Fruit fly (Drosophila melanogaster) whole organism, embryonic: ENCODE results near the gene CG42811.

Experiments
- CG10267 ChIP-seq: fragments of 200-800 bp; sonication (Bioruptor generic); optimal IDR thresholded peaks from 2 replicates; lab custom pipeline; 2018; ENCODE audit warnings: missing biosample characterization, mild to moderate bottlenecking, missing genetic modification characterization, moderate library complexity
- CG10462 ChIP-seq: fragments of 200-800 bp; sonication (Bioruptor generic); optimal IDR thresholded peaks from 2 replicates; lab custom pipeline; 2016; ENCODE audit warnings: missing biosample characterization, missing genetic modification characterization
- CG12391 ChIP-seq: fragments of 200-800 bp; sonication (Bioruptor generic); optimal IDR thresholded peaks from 3 replicates; lab custom pipeline; 2018; ENCODE audit warnings: missing biosample characterization, mild to moderate bottlenecking, missing genetic modification characterization, moderate library complexity
- CG15073 ChIP-seq: fragments of 200-800 bp; sonication (Bioruptor generic); optimal IDR thresholded peaks from 2 replicates; lab custom pipeline; 2016; ENCODE audit warnings: missing biosample characterization, missing genetic modification characterization
- CG18011 ChIP-seq: fragments of 200-800 bp; sonication (Bioruptor generic); optimal IDR thresholded peaks from 2 replicates; lab custom pipeline; 2017; ENCODE audit warnings: missing biosample characterization, missing genetic modification characterization, mild to moderate bottlenecking, moderate library complexity, missing genotype
- CG18476 ChIP-seq: fragments of 200-800 bp; sonication (Bioruptor generic); optimal IDR thresholded peaks from 2 replicates; lab custom pipeline; 2016; ENCODE audit warnings: missing biosample characterization, mild to moderate bottlenecking, missing genetic modification characterization
- CG3065 ChIP-seq: fragments of 200-800 bp; sonication (Bioruptor generic); optimal IDR thresholded peaks from 2 replicates; lab custom pipeline; 2016; ENCODE audit warnings: missing biosample characterization, missing genetic modification characterization
- CG3838 ChIP-seq: fragments of 200-800 bp; sonication (Bioruptor generic); optimal IDR thresholded peaks from 3 replicates; lab custom pipeline; 2016; ENCODE audit warnings: missing biosample characterization, missing genetic modification characterization
- CG6175 ChIP-seq: fragments of 200-800 bp; sonication (Bioruptor generic); IDR thresholded peaks from 3 replicates; pipeline ENCODE4 v1.3.6; 2022; ENCODE audit warnings: missing biosample characterization, missing genetic modification characterization
- CG6683 ChIP-seq: fragments of 200-800 bp; sonication (Bioruptor generic); optimal IDR thresholded peaks from 2 replicates; lab custom pipeline; 2017; ENCODE audit warnings: missing biosample characterization, mild to moderate bottlenecking, missing genetic modification characterization, missing genetic modification reagents
- CG7745 ChIP-seq: fragments of 200-800 bp; sonication (Bioruptor generic); optimal IDR thresholded peaks from 2 replicates; lab custom pipeline; 2018; ENCODE audit warnings: missing biosample characterization, mild to moderate bottlenecking, missing genetic modification characterization, moderate library complexity
- CG8281 ChIP-seq: fragments of 200-800 bp; sonication (Bioruptor generic); optimal IDR thresholded peaks from 2 replicates; lab custom pipeline; 2018; ENCODE audit warnings: missing biosample characterization, mild to moderate bottlenecking, missing genetic modification characterization, moderate library complexity
- CHES-1-like ChIP-seq: fragments of 200-800 bp; sonication (Bioruptor generic); optimal IDR thresholded peaks from 2 replicates; lab custom pipeline; 2016; ENCODE audit warnings: missing biosample characterization, missing genetic modification characterization
- Camta ChIP-seq: fragments of 200-800 bp; sonication (Bioruptor generic); optimal IDR thresholded peaks from 2 replicates; lab custom pipeline; 2016; ENCODE audit warnings: missing biosample characterization, missing genetic modification characterization
- D19B ChIP-seq: fragments of 200-800 bp; sonication (Bioruptor generic); optimal IDR thresholded peaks from 2 replicates; lab custom pipeline; 2017; ENCODE audit warnings: missing biosample characterization, mild to moderate bottlenecking, missing genetic modification characterization
- Dfd ChIP-seq, 2 experiments: fragments of >200 bp; optimal IDR thresholded peaks; 2 replicates each; lab custom pipeline; 2017; ENCODE audit warnings: missing biosample characterization in 2 of 2, missing genetic modification characterization in 2 of 2
- Dp ChIP-seq: fragments of 200-800 bp; sonication (Bioruptor generic); optimal IDR thresholded peaks from 2 replicates; lab custom pipeline; 2018; ENCODE audit warnings: missing biosample characterization, mild to moderate bottlenecking, missing genetic modification characterization, moderate library complexity
- Eip74EF ChIP-seq, 2 experiments: fragments of 200-800 bp in 1 of 2; fragments of >200 bp in 1 of 2; sonication (Bioruptor generic) in 1 of 2; optimal IDR thresholded peaks; 2 replicates each; lab custom pipeline; 2017 to 2019; ENCODE audit warnings: missing biosample characterization in 2 of 2, missing genetic modification characterization in 2 of 2, mild to moderate bottlenecking in 1 of 2, moderate library complexity in 1 of 2
- Ets65A ChIP-seq: fragments of 200-800 bp; sonication (Bioruptor generic); peaks from one replicate; lab custom pipeline; 2016; ENCODE audit warnings: missing biosample characterization, missing genetic modification characterization
- H15 ChIP-seq: fragments of 200-800 bp; sonication (Bioruptor generic); IDR thresholded peaks from 3 replicates; pipeline ENCODE4 v1.3.6; 2022; ENCODE audit warnings: missing biosample characterization, missing genetic modification characterization
- HLHmδ ChIP-seq: fragments of 200-800 bp; sonication (Bioruptor generic); optimal IDR thresholded peaks from 2 replicates; lab custom pipeline; 2018; ENCODE audit warnings: missing biosample characterization, mild to moderate bottlenecking, missing genetic modification characterization, moderate library complexity
- Hey ChIP-seq: fragments of 200-800 bp; sonication (Bioruptor generic); optimal IDR thresholded peaks from 3 replicates; lab custom pipeline; 2018; ENCODE audit warnings: missing biosample characterization, mild to moderate bottlenecking, missing genetic modification characterization
- Jarid2 ChIP-seq: fragments of 200-800 bp; sonication (Bioruptor generic); optimal IDR thresholded peaks from 3 replicates; lab custom pipeline; 2017; ENCODE audit warnings: mild to moderate bottlenecking, missing biosample characterization, missing genetic modification reagents, missing genetic modification characterization
- Poxn ChIP-seq: fragments of 200-800 bp; sonication (Bioruptor generic); IDR thresholded peaks from 2 replicates; pipeline ENCODE4 v1.3.6; 2022; ENCODE audit warnings: missing biosample characterization, missing genetic modification characterization
- Scr ChIP-seq: fragments of 200-800 bp; sonication (Bioruptor generic); IDR thresholded peaks from 2 replicates; pipeline ENCODE4 v1.3.6; 2022; ENCODE audit warnings: missing biosample characterization, missing genetic modification characterization; ENCODE audit not compliant: partially characterized antibody
- Side ChIP-seq: fragments of 200-800 bp; sonication (Bioruptor generic); optimal IDR thresholded peaks from 2 replicates; lab custom pipeline; 2016; ENCODE audit warnings: missing biosample characterization, missing genetic modification characterization
- abd-A ChIP-seq: fragments of 200-800 bp; sonication (Bioruptor generic); optimal IDR thresholded peaks from 3 replicates; lab custom pipeline; 2019; ENCODE audit warnings: missing biosample characterization, mild to moderate bottlenecking, missing genetic modification characterization, moderate library complexity
- aop ChIP-seq: fragments of 200-800 bp; sonication (Bioruptor generic); IDR thresholded peaks from 2 replicates; pipeline ENCODE4 v1.3.6; 2022; ENCODE audit warnings: missing biosample characterization, missing genetic modification characterization
- bigmax ChIP-seq: fragments of 200-800 bp; sonication (Bioruptor generic); optimal IDR thresholded peaks from 2 replicates; lab custom pipeline; 2018; ENCODE audit warnings: missing biosample characterization, mild to moderate bottlenecking, missing genetic modification characterization
- chm ChIP-seq: fragments of 200-800 bp; sonication (Bioruptor generic); IDR thresholded peaks from 2 replicates; pipeline ENCODE4 v1.3.6; 2022; ENCODE audit warnings: missing biosample characterization, missing genetic modification characterization
- ci ChIP-seq: fragments of 200-800 bp; sonication (Bioruptor generic); IDR thresholded peaks from 3 replicates; pipeline ENCODE4 v1.3.6; 2022; ENCODE audit warnings: missing biosample characterization, missing genetic modification characterization
- corto ChIP-seq: fragments of 200-800 bp; sonication (Bioruptor generic); optimal IDR thresholded peaks from 2 replicates; lab custom pipeline; 2016; ENCODE audit warnings: missing biosample characterization, mild to moderate bottlenecking, missing genetic modification characterization, moderate library complexity
- croc ChIP-seq: fragments of 200-800 bp; sonication (Bioruptor generic); conservative IDR thresholded peaks from 3 replicates; pipeline ENCODE4 v1.3.6; 2022; ENCODE audit warnings: missing biosample characterization, missing genetic modification characterization
- disco-r ChIP-seq: fragments of 200-800 bp; sonication (Bioruptor generic); optimal IDR thresholded peaks from 2 replicates; lab custom pipeline; 2016; ENCODE audit warnings: missing biosample characterization, missing genetic modification characterization
- emc ChIP-seq: fragments of 200-800 bp; sonication (Bioruptor generic); optimal IDR thresholded peaks from 2 replicates; lab custom pipeline; 2016; ENCODE audit warnings: missing biosample characterization, missing genetic modification characterization
- fd64A ChIP-seq: fragments of 200-800 bp; sonication (Bioruptor generic); optimal IDR thresholded peaks from 3 replicates; lab custom pipeline; 2018; ENCODE audit warnings: missing biosample characterization, mild to moderate bottlenecking, missing genetic modification characterization
- gce ChIP-seq: fragments of 200-800 bp; sonication (Bioruptor generic); IDR thresholded peaks from 3 replicates; pipeline ENCODE4 v1.3.6; 2022; ENCODE audit warnings: missing biosample characterization, missing genetic modification characterization
- hth ChIP-seq: fragments of >200 bp; optimal IDR thresholded peaks from 2 replicates; lab custom pipeline; 2017; ENCODE audit warnings: inconsistent platforms
- jing ChIP-seq: fragments of 200-800 bp; sonication (Bioruptor generic); optimal IDR thresholded peaks from 2 replicates; lab custom pipeline; 2018; ENCODE audit warnings: missing biosample characterization, mild to moderate bottlenecking, missing genetic modification characterization
- klu ChIP-seq: fragments of 200-800 bp; sonication (Bioruptor generic); IDR thresholded peaks from 2 replicates; pipeline ENCODE4 v1.3.6; 2022; ENCODE audit warnings: missing biosample characterization, missing genetic modification characterization
- lab ChIP-seq: fragments of 200-800 bp; sonication (Bioruptor generic); optimal IDR thresholded peaks from 3 replicates; lab custom pipeline; 2017; ENCODE audit warnings: missing biosample characterization, missing genetic modification characterization, mild to moderate bottlenecking, moderate library complexity, missing genetic modification reagents
- pho ChIP-seq: fragments of 200-800 bp; sonication (Bioruptor generic); optimal IDR thresholded peaks from 2 replicates; lab custom pipeline; 2016; ENCODE audit warnings: missing biosample characterization, missing genetic modification characterization
- psq ChIP-seq: fragments of 200-800 bp; sonication (Bioruptor generic); optimal IDR thresholded peaks from 2 replicates; lab custom pipeline; 2017; ENCODE audit warnings: missing biosample characterization, missing genetic modification characterization
- rib ChIP-seq: fragments of 200-800 bp; sonication (Bioruptor generic); IDR thresholded peaks from 2 replicates; pipeline ENCODE4 v1.3.6; 2022; ENCODE audit warnings: missing biosample characterization, missing genetic modification characterization
- sens ChIP-seq: fragments of 200-800 bp; sonication (Bioruptor generic); peaks from one replicate; lab custom pipeline; 2016; ENCODE audit warnings: missing biosample characterization, missing genetic modification characterization
- sima ChIP-seq: fragments of 200-800 bp; sonication (Bioruptor generic); optimal IDR thresholded peaks from 2 replicates; lab custom pipeline; 2016; ENCODE audit warnings: missing biosample characterization, missing genetic modification characterization
- slou ChIP-seq: fragments of 200-800 bp; sonication (Bioruptor generic); optimal IDR thresholded peaks from 3 replicates; lab custom pipeline; 2016; ENCODE audit warnings: missing biosample characterization, missing genetic modification characterization
- slp2 ChIP-seq: fragments of 200-800 bp; sonication (Bioruptor generic); optimal IDR thresholded peaks from 2 replicates; lab custom pipeline; 2016; ENCODE audit warnings: missing biosample characterization, missing genetic modification characterization
- trh ChIP-seq: fragments of 200-800 bp; sonication (Bioruptor generic); optimal IDR thresholded peaks from 2 replicates; lab custom pipeline; 2016; ENCODE audit warnings: missing biosample characterization, missing genetic modification characterization
- ttk ChIP-seq: fragments of 200-800 bp; sonication (Bioruptor generic); IDR thresholded peaks from 2 replicates; pipeline ENCODE4 v2.1.2; 2022; ENCODE audit warnings: missing biosample characterization, missing genetic modification characterization
- wek ChIP-seq: fragments of 200-800 bp; sonication (Bioruptor generic); optimal IDR thresholded peaks from 3 replicates; lab custom pipeline; 2018; ENCODE audit warnings: missing biosample characterization, mild to moderate bottlenecking, missing genetic modification characterization, moderate library complexity

CG42811 gene

dm6 chr3R:24348420-24349190 is 18.4 kb downstream of the CG42811 start, which contains the start of the genes CG5746 and CG6454 (continued):
- no peak for TF ChIP-seq ci
- TF ChIP-seq Dp (GFP tag; lab: Kevin White, UChicago), result peak; percentile 14
- peak; percentile 6 for TF ChIP-seq jing (GFP tag; lab: Kevin White, UChicago)
- TF ChIP-seq HLHmδ (GFP tag; lab: Kevin White, UChicago), result no peak
- TF ChIP-seq CG15073, result no peak
- no peak for TF ChIP-seq H15
- TF ChIP-seq CHES-1-like (GFP tag; lab: Kevin White, UChicago), result peak; percentile 80
- TF ChIP-seq Camta (GFP tag; lab: Kevin White, UChicago), result peak; percentile 18
- no peak for TF ChIP-seq bigmax (GFP tag; lab: Kevin White, UChicago)
- no peak for TF ChIP-seq Dfd (GFP tag; optimal IDR thresholded peaks at IDR 0.05; lab: Kevin White, UChicago)
- no peak for TF ChIP-seq trh (GFP tag; lab: Kevin White, UChicago)
- no peak for TF ChIP-seq CG10462 (GFP tag; lab: Kevin White, UChicago)
- TF ChIP-seq sima, result peak; percentile 1
- no peak for TF ChIP-seq slou (GFP tag; lab: Kevin White, UChicago)
- TF ChIP-seq rib (GFP tag; lab: Robert Waterston, UW), result no peak
- TF ChIP-seq Side (GFP tag; lab: Kevin White, UChicago), result peak; percentile 28
- TF ChIP-seq CG18011, result no peak
- TF ChIP-seq fd64A, result no peak
- no peak for TF ChIP-seq Jarid2 (GFP tag; lab: Kevin White, UChicago)
- no peak for TF ChIP-seq emc (GFP tag; lab: Kevin White, UChicago)
- no peak for TF ChIP-seq hth (lab: Kevin White, UChicago)
- no peak for TF ChIP-seq CG6683 (GFP tag; lab: Kevin White, UChicago)
- peak; percentile 69 for TF ChIP-seq Ets65A (GFP tag; lab: Kevin White, UChicago)
- peak; percentile 94 for TF ChIP-seq sens (GFP tag; lab: Kevin White, UChicago)
- peak; percentile 23 for TF ChIP-seq psq (GFP tag; lab: Kevin White, UChicago)
- TF ChIP-seq CG3065 (GFP tag; lab: Kevin White, UChicago), result no peak
- TF ChIP-seq pho (GFP tag; lab: Kevin White, UChicago), result peak; percentile 77
- peak; percentile 41 for TF ChIP-seq CG18476 (GFP tag; lab: Kevin White, UChicago)
- peak; percentile 78 for TF ChIP-seq CG12391 (tag; lab: Kevin White, UChicago)
- TF ChIP-seq CG3838 (GFP tag; lab: Kevin White, UChicago), result no peak
- TF ChIP-seq Poxn, result no peak
- TF ChIP-seq Hey (tag; lab: Kevin White, UChicago), result no peak
- TF ChIP-seq Eip74EF (GFP tag; optimal IDR thresholded peaks at IDR 0.05; lab: Kevin White, UChicago), result no peak
- no peak for TF ChIP-seq CG7745 (tag; lab: Kevin White, UChicago)
- TF ChIP-seq chm (GFP tag; lab: Robert Waterston, UW), result no peak
- no peak for TF ChIP-seq D19B (GFP tag; lab: Kevin White, UChicago)
- TF ChIP-seq wek (GFP tag; lab: Kevin White, UChicago), result no peak
- TF ChIP-seq gce (GFP tag; lab: Robert Waterston, UW), result no peak
- peak; percentile 48 for TF ChIP-seq slp2 (GFP tag; lab: Kevin White, UChicago)
- no peak for TF ChIP-seq croc (GFP tag; lab: Robert Waterston, UW)
- no peak for TF ChIP-seq corto (GFP tag; lab: Kevin White, UChicago)
- TF ChIP-seq disco-r (GFP tag; lab: Kevin White, UChicago), result no peak
- TF ChIP-seq klu (GFP tag; lab: Robert Waterston, UW), result 0 out of 2 replicates have a peak, but pooled peaks have one; percentile 30
- TF ChIP-seq CG6175 (GFP tag; lab: Robert Waterston, UW), result no peak
- no peak for TF ChIP-seq CG8281
- no peak for TF ChIP-seq ttk (GFP tag; lab: Robert Waterston, UW)
- TF ChIP-seq Scr (GFP tag; lab: Robert Waterston, UW), result no peak
- TF ChIP-seq CG10267 (tag; lab: Kevin White, UChicago), result peak; percentile 72
- TF ChIP-seq abd-A (tag; lab: Kevin White, UChicago), result no peak
- TF ChIP-seq lab (GFP tag; lab: Kevin White, UChicago), result no peak
- TF ChIP-seq aop, result no peak
